Worm (Caenorhabditis elegans) whole organism, late embryonic: ENCODE data around the gene ntc-1.

ENCODE experiments used
- ceh-18 ChIP-seq: sonication (generic microtip); optimal IDR thresholded peaks from 2 replicates; lab custom pipeline; 2016; ENCODE audit warnings: missing genetic modification characterization, missing compliant biosample characterization
- dmd-4 ChIP-seq: sonication (generic microtip); optimal IDR thresholded peaks from 2 replicates; lab custom pipeline; 2016; ENCODE audit warnings: borderline replicate concordance, missing genetic modification characterization, missing compliant biosample characterization
- ets-4 ChIP-seq: sonication (generic microtip); optimal IDR thresholded peaks from 2 replicates; lab custom pipeline; 2016; ENCODE audit warnings: missing genetic modification characterization, missing compliant biosample characterization
- madf-2 ChIP-seq: sonication (generic microtip); optimal IDR thresholded peaks from 2 replicates; lab custom pipeline; 2017; ENCODE audit warnings: missing genetic modification characterization, missing compliant biosample characterization
- nhr-11 ChIP-seq: fragments of 150-350 bp; optimal IDR thresholded peaks from 2 replicates; lab custom pipeline; 2014; ENCODE audit warnings: missing biosample characterization, missing genetic modification characterization
- sox-4 ChIP-seq: sonication (generic microtip); optimal IDR thresholded peaks from 2 replicates; lab custom pipeline; 2017; ENCODE audit warnings: mild to moderate bottlenecking, missing genetic modification characterization, inconsistent platforms, missing compliant biosample characterization
- unc-3 ChIP-seq, 2 experiments: fragments of 200-800 bp in 1 of 2; sonication (Bioruptor generic) in 1 of 2; sonication (generic microtip) in 1 of 2; conservative IDR thresholded peaks in 1 of 2; optimal IDR thresholded peaks in 1 of 2; 2 replicates each; pipeline versions ENCODE4 v1.3.6 to Lab custom; 2016 to 2022; ENCODE audit warnings: missing compliant biosample characterization in 2 of 2, missing genetic modification characterization in 2 of 2, missing genetic modification reagents in 1 of 2

DNA sequence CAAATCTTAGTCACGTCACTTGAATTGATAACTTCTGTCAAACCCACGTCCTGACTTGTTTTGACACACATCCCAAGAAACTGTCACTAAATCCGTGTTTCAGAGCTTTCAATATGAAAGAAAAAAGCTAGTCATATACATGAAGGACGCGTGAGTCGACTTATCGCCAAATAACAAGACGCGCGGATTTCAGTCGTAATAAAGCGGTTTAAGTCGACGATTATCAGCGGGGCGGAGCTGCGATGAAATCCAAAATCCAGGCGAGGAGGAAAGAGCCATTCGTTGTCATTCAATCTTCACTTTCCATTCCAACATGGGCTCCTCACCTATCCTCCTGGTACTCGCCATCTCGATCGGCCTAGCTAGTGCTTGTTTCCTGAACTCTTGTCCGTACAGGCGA is at the start of gene ntc-1:
- TF ChIP-seq nhr-11 (tag; lab: Kevin White, UChicago) (no peak), madf-2 (tag; lab: Kevin White, UChicago) (no peak), ets-4 (tag; lab: Kevin White, UChicago) (no peak), dmd-4 (tag; lab: Kevin White, UChicago) (no peak), unc-3 (GFP tag; conservative IDR thresholded peaks at IDR 0.05; lab: Robert Waterston, UW) (no peak), unc-3 (tag; optimal IDR thresholded peaks at IDR 0.05; lab: Kevin White, UChicago) (no peak), sox-4 (tag; lab: Kevin White, UChicago) (no peak), ceh-18 (tag; lab: Kevin White, UChicago) (no peak)
